Worm (Caenorhabditis elegans) whole organism, early embryonic: Measurements from ENCODE around the gene Y38H6C.18.

Experiments used
- B0310.2 ChIP-seq: sonication (generic microtip); optimal IDR thresholded peaks from 2 replicates; lab custom pipeline; 2016; ENCODE audit warnings: mild to moderate bottlenecking, missing genetic modification characterization, missing compliant biosample characterization
- F13C5.2 ChIP-seq: sonication (generic microtip); optimal IDR thresholded peaks from 2 replicates; lab custom pipeline; 2017; ENCODE audit warnings: mild to moderate bottlenecking, missing genetic modification characterization, inconsistent platforms, missing compliant biosample characterization
- aly-1 ChIP-seq: sonication (generic microtip); optimal IDR thresholded peaks from 2 replicates; lab custom pipeline; 2016; ENCODE audit warnings: missing genetic modification characterization, missing compliant biosample characterization
- ama-1 ChIP-seq: fragments of 150-350 bp; optimal IDR thresholded peaks from 2 replicates; lab custom pipeline; 2014
- ceh-13 ChIP-seq: fragments of 200-800 bp; sonication (Bioruptor generic); optimal IDR thresholded peaks from 2 replicates; lab custom pipeline; 2018; ENCODE audit warnings: mild to moderate bottlenecking, missing genetic modification characterization, missing compliant biosample characterization
- ceh-36 ChIP-seq: sonication (generic microtip); optimal IDR thresholded peaks from 2 replicates; lab custom pipeline; 2016; ENCODE audit warnings: missing genetic modification characterization, inconsistent platforms, missing compliant biosample characterization
- ets-7 ChIP-seq: sonication (generic microtip); optimal IDR thresholded peaks from 2 replicates; lab custom pipeline; 2016; ENCODE audit warnings: missing genotype, missing genetic modification characterization, missing compliant biosample characterization
- flt-1 ChIP-seq: fragments of 200-800 bp; sonication (Bioruptor generic); IDR thresholded peaks from 2 replicates; pipeline ENCODE4 v1.3.6; 2022; ENCODE audit warnings: missing genetic modification characterization, missing compliant biosample characterization
- hmbx-1 ChIP-seq: sonication (generic microtip); optimal IDR thresholded peaks from 2 replicates; lab custom pipeline; 2016; ENCODE audit warnings: mild to moderate bottlenecking, missing genetic modification characterization, missing compliant biosample characterization
- hmg-4 ChIP-seq: fragments of 200-800 bp; sonication (Bioruptor generic); optimal IDR thresholded peaks from 2 replicates; lab custom pipeline; 2018; ENCODE audit warnings: mild to moderate bottlenecking, missing genetic modification characterization, missing compliant biosample characterization
- hnd-1 ChIP-seq: sonication (generic microtip); optimal IDR thresholded peaks from 2 replicates; lab custom pipeline; 2016; ENCODE audit warnings: missing genetic modification characterization, missing compliant biosample characterization
- pes-1 ChIP-seq: fragments of 200-800 bp; sonication (Bioruptor generic); IDR thresholded peaks from 2 replicates; pipeline ENCODE4 v1.3.6; 2022; ENCODE audit warnings: missing genetic modification reagents, missing genetic modification characterization, missing compliant biosample characterization
- scrt-1 ChIP-seq: fragments of 200-800 bp; sonication (Bioruptor generic); IDR thresholded peaks from 2 replicates; pipeline ENCODE4 v1.3.6; 2022; ENCODE audit warnings: missing genetic modification characterization, missing compliant biosample characterization
- sea-1 ChIP-seq: fragments of 200-800 bp; sonication (Bioruptor generic); conservative IDR thresholded peaks from 2 replicates; pipeline ENCODE4 v1.3.6; 2022; ENCODE audit warnings: missing genetic modification characterization, missing compliant biosample characterization
- tbx-11 ChIP-seq: fragments of 200-800 bp; sonication (Bioruptor generic); IDR thresholded peaks from 2 replicates; pipeline ENCODE4 v1.3.6; 2022; ENCODE audit warnings: missing genetic modification characterization, missing compliant biosample characterization
- tbx-37 ChIP-seq: fragments of 200-800 bp; sonication (Bioruptor generic); conservative IDR thresholded peaks from 2 replicates; pipeline ENCODE4 v1.3.6; 2022; ENCODE audit warnings: missing genetic modification reagents, missing genetic modification characterization, missing compliant biosample characterization
- tra-4 ChIP-seq: sonication (generic microtip); optimal IDR thresholded peaks from 2 replicates; lab custom pipeline; 2017; ENCODE audit warnings: missing genetic modification characterization, missing compliant biosample characterization

Gene Y38H6C.18

ce11 chrV:20534072-20534471, 12.9 kb downstream of the Y38H6C.18 start, which contains the start of gene famh-161:
TSS of gene famh-161 (minus strand) at chrV:20534172.
- TF ChIP-seq tra-4 (tag; lab: Kevin White, UChicago) (no peak), hnd-1 (tag; lab: Kevin White, UChicago) (no peak), sea-1 (no peak), hmbx-1 (tag; lab: Kevin White, UChicago) (no peak), hmg-4 (no peak), flt-1 (GFP tag; lab: Robert Waterston, UW) (no peak), aly-1 (no peak), ceh-36 (tag; lab: Kevin White, UChicago) (no peak), tbx-11 (GFP tag; lab: Robert Waterston, UW) (no peak), pes-1 (no peak), F13C5.2 (no peak), ets-7 (tag; lab: Kevin White, UChicago) (no peak), B0310.2 (tag; lab: Kevin White, UChicago) (no peak), ceh-13 (GFP tag; lab: Kevin White, UChicago) (no peak), scrt-1 (no peak), ama-1 (lab: Kevin White, UChicago) (no peak), tbx-37 (GFP tag; lab: Robert Waterston, UW) (no peak)

- TF ChIP-seq F13C5.2 (no peak), tbx-11 (GFP tag; lab: Robert Waterston, UW) (no peak), pes-1 (no peak), hnd-1 (tag; lab: Kevin White, UChicago) (no peak), B0310.2 (tag; lab: Kevin White, UChicago) (no peak), hmg-4 (no peak), ama-1 (lab: Kevin White, UChicago) (no peak)
Measured at ce11 chrV:20527493-20527892, 19.5 kb downstream of the Y38H6C.18 start, which contains the start of gene Y38H6C.13. TSS of gene Y38H6C.13 (plus strand) at chrV:20527793.

ce11 chrV:20525816-20526459, 21.0 kb downstream of the Y38H6C.18 start, which contains the start of the genes srh-166 and Y38H6C.24:
TSS of gene srh-166 (minus strand) at chrV:20525866.
TSS of gene Y38H6C.24 (plus strand) at chrV:20526435.
- no peak for TF ChIP-seq tbx-11 (GFP tag; lab: Robert Waterston, UW)
- no peak for TF ChIP-seq tra-4 (tag; lab: Kevin White, UChicago)
- TF ChIP-seq ceh-13 (GFP tag; lab: Kevin White, UChicago), result no peak
- TF ChIP-seq sea-1, result no peak
- no peak for TF ChIP-seq flt-1 (GFP tag; lab: Robert Waterston, UW)
- TF ChIP-seq ama-1 (lab: Kevin White, UChicago), result no peak
- no peak for TF ChIP-seq ceh-36 (tag; lab: Kevin White, UChicago)
- TF ChIP-seq B0310.2 (tag; lab: Kevin White, UChicago), result no peak
- TF ChIP-seq pes-1, result no peak

ce11 chrV:20522219-20522618, 24.7 kb downstream of the Y38H6C.18 start, which contains the start of the genes Y38H6C.9 and fbxa-150:
TSS of gene Y38H6C.9 (minus strand) at chrV:20522270.
TSS of gene fbxa-150 (plus strand) at chrV:20522598.
- TF ChIP-seq F13C5.2 (no peak), scrt-1 (no peak), aly-1 (no peak), ceh-36 (tag; lab: Kevin White, UChicago) (no peak), sea-1 (no peak), hmg-4 (no peak)

- TF ChIP-seq aly-1 (no peak), flt-1 (GFP tag; lab: Robert Waterston, UW) (no peak), hmbx-1 (tag; lab: Kevin White, UChicago) (no peak), ceh-36 (tag; lab: Kevin White, UChicago) (no peak), scrt-1 (no peak), ama-1 (lab: Kevin White, UChicago) (no peak), hmg-4 (no peak), B0310.2 (tag; lab: Kevin White, UChicago) (no peak), tbx-11 (GFP tag; lab: Robert Waterston, UW) (no peak), ceh-13 (GFP tag; lab: Kevin White, UChicago) (no peak)
Measured at ce11 chrV:20518927-20519326, 28.0 kb downstream of the Y38H6C.18 start, which contains the start of gene Y38H6C.25. TSS of gene Y38H6C.25 (plus strand) at chrV:20519227.

- no peak for TF ChIP-seq flt-1 (GFP tag; lab: Robert Waterston, UW)
- no peak for TF ChIP-seq hnd-1 (tag; lab: Kevin White, UChicago)
- no peak for TF ChIP-seq hmbx-1 (tag; lab: Kevin White, UChicago)
- TF ChIP-seq tbx-37 (GFP tag; lab: Robert Waterston, UW), result no peak
- TF ChIP-seq ceh-13 (GFP tag; lab: Kevin White, UChicago), result no peak
- TF ChIP-seq aly-1, result no peak
- TF ChIP-seq hmg-4, result no peak
- no peak for TF ChIP-seq F13C5.2
- no peak for TF ChIP-seq ama-1 (lab: Kevin White, UChicago)
- TF ChIP-seq ceh-36 (tag; lab: Kevin White, UChicago), result no peak
- TF ChIP-seq B0310.2 (tag; lab: Kevin White, UChicago), result no peak
- no peak for TF ChIP-seq tra-4 (tag; lab: Kevin White, UChicago)
- no peak for TF ChIP-seq sea-1
- TF ChIP-seq pes-1, result no peak
- no peak for TF ChIP-seq scrt-1
- TF ChIP-seq ets-7 (tag; lab: Kevin White, UChicago), result no peak
Measured at ce11 chrV:20517005-20517404, 29.9 kb downstream of the Y38H6C.18 start.

- TF ChIP-seq B0310.2 (tag; lab: Kevin White, UChicago) (no peak), flt-1 (GFP tag; lab: Robert Waterston, UW) (no peak), hmbx-1 (tag; lab: Kevin White, UChicago) (no peak), aly-1 (no peak), ceh-13 (GFP tag; lab: Kevin White, UChicago) (no peak), ceh-36 (tag; lab: Kevin White, UChicago) (no peak), scrt-1 (no peak)
Measured at ce11 chrV:20514483-20514882, 32.5 kb downstream of the Y38H6C.18 start.
